Worm (Caenorhabditis elegans) whole organism, L2 larva: ENCODE measurements around the gene F37B12.1.

Source experiments
- C34F6.9 ChIP-seq: fragments of 150-350 bp; optimal IDR thresholded peaks from 2 replicates; lab custom pipeline; 2014; ENCODE audit warnings: missing biosample characterization, missing genetic modification characterization
- F13H6.1 ChIP-seq: sonication (generic microtip); optimal IDR thresholded peaks from 2 replicates; lab custom pipeline; 2016; ENCODE audit warnings: missing genetic modification characterization, missing compliant biosample characterization
- R02D3.7 ChIP-seq: fragments of 150-350 bp; optimal IDR thresholded peaks from 2 replicates; lab custom pipeline; 2014; ENCODE audit warnings: missing biosample characterization, missing genetic modification characterization
- Y55F3AM.14 ChIP-seq: fragments of 200-800 bp; sonication (Bioruptor generic); optimal IDR thresholded peaks from 2 replicates; lab custom pipeline; 2018; ENCODE audit warnings: mild to moderate bottlenecking, missing genetic modification characterization, missing compliant biosample characterization
- ZK546.5 ChIP-seq: sonication (generic microtip); optimal IDR thresholded peaks from 2 replicates; lab custom pipeline; 2017; ENCODE audit warnings: missing biosample characterization, missing genetic modification characterization
- alr-1 ChIP-seq: fragments of 150-350 bp; optimal IDR thresholded peaks from 2 replicates; lab custom pipeline; 2014; ENCODE audit warnings: missing biosample characterization, missing genetic modification characterization
- aly-2 ChIP-seq: fragments of 150-350 bp; optimal IDR thresholded peaks from 2 replicates; lab custom pipeline; 2014; ENCODE audit warnings: missing biosample characterization, missing genetic modification characterization
- ama-1 ChIP-seq: fragments of 150-350 bp; optimal IDR thresholded peaks from 2 replicates; lab custom pipeline; 2018; ENCODE audit warnings: inconsistent platforms
- blmp-1 ChIP-seq: sonication (generic microtip); optimal IDR thresholded peaks from 2 replicates; lab custom pipeline; 2017; ENCODE audit warnings: missing genetic modification characterization, mild to moderate bottlenecking, missing compliant biosample characterization, antibody characterized with exemption, moderate library complexity; ENCODE audit not compliant: insufficient read depth
- ceh-16 ChIP-seq: fragments of 150-350 bp; optimal IDR thresholded peaks from 2 replicates; lab custom pipeline; 2014; ENCODE audit warnings: missing biosample characterization, missing genetic modification characterization
- ceh-82 ChIP-seq: fragments of 150-350 bp; optimal IDR thresholded peaks from 2 replicates; lab custom pipeline; 2014; ENCODE audit warnings: missing biosample characterization, missing genetic modification characterization
- crh-2 ChIP-seq: sonication (generic microtip); optimal IDR thresholded peaks from 2 replicates; lab custom pipeline; 2017; ENCODE audit warnings: missing biosample characterization, missing genetic modification characterization
- dmd-4 ChIP-seq: sonication (generic microtip); optimal IDR thresholded peaks from 2 replicates; lab custom pipeline; 2017; ENCODE audit warnings: missing biosample characterization, missing genetic modification characterization
- egl-27 ChIP-seq: sonication (generic microtip); optimal IDR thresholded peaks from 3 replicates; lab custom pipeline; 2017; ENCODE audit warnings: missing biosample characterization, missing genetic modification reagents, missing genetic modification characterization
- elt-1 ChIP-seq: fragments of 150-350 bp; optimal IDR thresholded peaks from 2 replicates; lab custom pipeline; 2014; ENCODE audit warnings: missing biosample characterization, missing genetic modification characterization
- elt-3 ChIP-seq: sonication (generic microtip); optimal IDR thresholded peaks from 2 replicates; lab custom pipeline; 2017; ENCODE audit warnings: missing biosample characterization, missing genetic modification characterization
- fos-1 ChIP-seq: fragments of 150-350 bp; optimal IDR thresholded peaks from 2 replicates; lab custom pipeline; 2014; ENCODE audit warnings: missing biosample characterization, missing genetic modification characterization
- gmeb-1 ChIP-seq: fragments of 150-350 bp; optimal IDR thresholded peaks from 2 replicates; lab custom pipeline; 2014; ENCODE audit warnings: missing biosample characterization, missing genetic modification characterization
- lin-11 ChIP-seq: fragments of 150-350 bp; sonication (generic microtip); optimal IDR thresholded peaks from 2 replicates; lab custom pipeline; 2014; ENCODE audit warnings: missing biosample characterization, missing genetic modification characterization, inconsistent platforms, mixed read lengths
- lin-13 ChIP-seq: fragments of 150-350 bp; optimal IDR thresholded peaks from 2 replicates; lab custom pipeline; 2014; ENCODE audit warnings: missing biosample characterization, missing genetic modification reagents, missing genetic modification characterization
- lin-39 ChIP-seq: fragments of 150-350 bp; optimal IDR thresholded peaks from 2 replicates; lab custom pipeline; 2014; ENCODE audit warnings: missing biosample characterization, missing genetic modification reagents, missing genetic modification characterization
- lsy-2 ChIP-seq, 2 experiments: fragments of 150-350 bp in 1 of 2; sonication (generic microtip) in 1 of 2; optimal IDR thresholded peaks; 2 replicates each; lab custom pipeline; 2014 to 2017; ENCODE audit warnings: missing biosample characterization in 2 of 2, missing genetic modification characterization in 2 of 2
- mab-5 ChIP-seq: fragments of 150-350 bp; optimal IDR thresholded peaks from 2 replicates; lab custom pipeline; 2014; ENCODE audit warnings: missing biosample characterization, missing genetic modification characterization
- mbf-1 ChIP-seq: sonication (generic microtip); optimal IDR thresholded peaks from 2 replicates; lab custom pipeline; 2017; ENCODE audit warnings: missing biosample characterization, missing genetic modification characterization
- mdl-1 ChIP-seq, 2 experiments: fragments of 150-350 bp in 1 of 2; sonication (generic microtip) in 1 of 2; optimal IDR thresholded peaks; 2 replicates each; lab custom pipeline; 2017; ENCODE audit warnings: missing biosample characterization in 2 of 2, missing genetic modification characterization in 2 of 2
- nhr-10 ChIP-seq: sonication (generic microtip); optimal IDR thresholded peaks from 2 replicates; lab custom pipeline; 2017; ENCODE audit warnings: missing biosample characterization, missing genetic modification characterization
- nhr-11 ChIP-seq: fragments of 150-350 bp; optimal IDR thresholded peaks from 2 replicates; lab custom pipeline; 2014; ENCODE audit warnings: missing biosample characterization, missing genetic modification characterization
- nhr-12 ChIP-seq: fragments of 150-350 bp; optimal IDR thresholded peaks from 2 replicates; lab custom pipeline; 2014; ENCODE audit warnings: missing biosample characterization, missing genetic modification characterization
- nhr-129 ChIP-seq: fragments of 150-350 bp; optimal IDR thresholded peaks from 2 replicates; lab custom pipeline; 2014; ENCODE audit warnings: missing biosample characterization, missing genetic modification characterization
- nhr-21 ChIP-seq: fragments of 150-350 bp; optimal IDR thresholded peaks from 2 replicates; lab custom pipeline; 2014; ENCODE audit warnings: missing biosample characterization, missing genetic modification characterization
- nhr-23 ChIP-seq: fragments of 150-350 bp; optimal IDR thresholded peaks from 2 replicates; lab custom pipeline; 2014; ENCODE audit warnings: missing biosample characterization, missing genetic modification reagents, missing genetic modification characterization
- nhr-237 ChIP-seq: fragments of 150-350 bp; optimal IDR thresholded peaks from 2 replicates; lab custom pipeline; 2014; ENCODE audit warnings: missing biosample characterization, missing genetic modification characterization
- nhr-25 ChIP-seq: fragments of 150-350 bp; sonication (generic microtip); optimal IDR thresholded peaks from 3 replicates; lab custom pipeline; 2014; ENCODE audit warnings: missing biosample characterization, missing genetic modification characterization
- nhr-6 ChIP-seq: fragments of 150-350 bp; optimal IDR thresholded peaks from 2 replicates; lab custom pipeline; 2014; ENCODE audit warnings: missing biosample characterization, missing genetic modification characterization
- nhr-77 ChIP-seq: fragments of 150-350 bp; optimal IDR thresholded peaks from 2 replicates; lab custom pipeline; 2014; ENCODE audit warnings: missing biosample characterization, missing genetic modification characterization
- peb-1 ChIP-seq: fragments of 150-350 bp; optimal IDR thresholded peaks from 2 replicates; lab custom pipeline; 2014; ENCODE audit warnings: missing biosample characterization, missing genetic modification characterization
- sem-4 ChIP-seq: fragments of 150-350 bp; optimal IDR thresholded peaks from 2 replicates; lab custom pipeline; 2014; ENCODE audit warnings: missing biosample characterization, missing genetic modification reagents, missing genetic modification characterization
- skn-1 ChIP-seq: sonication (generic microtip); optimal IDR thresholded peaks from 2 replicates; lab custom pipeline; 2017; ENCODE audit warnings: missing biosample characterization, missing genetic modification characterization
- sma-3 ChIP-seq: sonication (generic microtip); optimal IDR thresholded peaks from 2 replicates; lab custom pipeline; 2016; ENCODE audit warnings: missing genetic modification reagents, missing genetic modification characterization, missing compliant biosample characterization
- sma-9 ChIP-seq, 2 experiments: fragments of 150-350 bp in 1 of 2; sonication (generic microtip) in 1 of 2; optimal IDR thresholded peaks; 2 replicates each; lab custom pipeline; 2014 to 2016; ENCODE audit warnings: missing genetic modification characterization in 2 of 2, mild to moderate bottlenecking in 1 of 2, missing biosample characterization in 1 of 2, missing compliant biosample characterization in 1 of 2, missing genetic modification reagents in 1 of 2, moderate library complexity in 1 of 2
- snpc-4 ChIP-seq: fragments of 150-350 bp; optimal IDR thresholded peaks from 2 replicates; lab custom pipeline; 2014; ENCODE audit warnings: missing biosample characterization, missing genetic modification characterization
- unc-39 ChIP-seq: fragments of 150-350 bp; optimal IDR thresholded peaks from 2 replicates; lab custom pipeline; 2014; ENCODE audit warnings: missing biosample characterization, missing genetic modification characterization
- unc-55 ChIP-seq: fragments of 150-350 bp; sonication (generic microtip); optimal IDR thresholded peaks from 3 replicates; lab custom pipeline; 2014; ENCODE audit warnings: missing biosample characterization, missing genetic modification reagents, missing genetic modification characterization
- unc-62 ChIP-seq: fragments of 150-350 bp; optimal IDR thresholded peaks from 2 replicates; lab custom pipeline; 2014; ENCODE audit warnings: missing biosample characterization, missing genetic modification reagents, missing genetic modification characterization
- zag-1 ChIP-seq: fragments of 150-350 bp; optimal IDR thresholded peaks from 2 replicates; lab custom pipeline; 2014; ENCODE audit warnings: missing biosample characterization, missing genetic modification characterization
- ztf-1 ChIP-seq: fragments of 200-800 bp; sonication (Bioruptor generic); conservative IDR thresholded peaks from 2 replicates; pipeline ENCODE4 v1.3.6; 2022; ENCODE audit warnings: missing genetic modification characterization, missing compliant biosample characterization
- ztf-11 ChIP-seq: sonication (generic microtip); optimal IDR thresholded peaks from 2 replicates; lab custom pipeline; 2017; ENCODE audit warnings: missing biosample characterization, missing genetic modification characterization
- ztf-4 ChIP-seq: fragments of 150-350 bp; optimal IDR thresholded peaks from 2 replicates; lab custom pipeline; 2014; ENCODE audit warnings: missing biosample characterization, missing genetic modification characterization

The F37B12.1 gene

ce11 chrII:9061099-9061498, 32.0 kb upstream of the F37B12.1 start, which contains the start of gene T24B8.3:
TSS of gene T24B8.3 (minus strand) at chrII:9061137.
- TF ChIP-seq elt-1 (tag; lab: Kevin White, UChicago) = no peak
- peak; percentile 27 for TF ChIP-seq nhr-129 (tag; lab: Kevin White, UChicago)
- no peak for TF ChIP-seq unc-55 (GFP tag; lab: Kevin White, UChicago)
- peak; percentile 4 for TF ChIP-seq gmeb-1
- no peak for TF ChIP-seq alr-1 (tag; lab: Kevin White, UChicago)
- TF ChIP-seq ztf-11 (tag; lab: Kevin White, UChicago) = no peak
- peak; percentile 21 for TF ChIP-seq ama-1 (lab: Kevin White, UChicago)
- peak; percentile 20 for TF ChIP-seq nhr-6 (tag; lab: Kevin White, UChicago)
- TF ChIP-seq C34F6.9 (tag; lab: Kevin White, UChicago) = no peak
- TF ChIP-seq unc-62 = no peak
- peak in 1 of 2 experiments; percentile 50 for TF ChIP-seq lsy-2 (tag; optimal IDR thresholded peaks at IDR 0.05; lab: Kevin White, UChicago)
- peak; percentile 51 for TF ChIP-seq sma-9 (GFP tag; optimal IDR thresholded peaks at IDR 0.05; lab: Kevin White, UChicago)
- TF ChIP-seq sma-9 (tag; optimal IDR thresholded peaks at IDR 0.05; lab: Kevin White, UChicago) = no peak
- TF ChIP-seq unc-39 (tag; lab: Kevin White, UChicago) = no peak

- peak; percentile 75 for TF ChIP-seq lin-39 (tag; lab: Kevin White, UChicago)
- TF ChIP-seq ZK546.5 (tag; lab: Kevin White, UChicago) = no peak
- peak; percentile 86 for TF ChIP-seq nhr-21 (tag; lab: Kevin White, UChicago)
- no peak for TF ChIP-seq dmd-4 (tag; lab: Kevin White, UChicago)
- TF ChIP-seq sem-4 (tag; lab: Kevin White, UChicago) = peak; percentile 74
- TF ChIP-seq nhr-237 (tag; lab: Kevin White, UChicago) = no peak
- TF ChIP-seq C34F6.9 (tag; lab: Kevin White, UChicago) = peak; percentile 93
- TF ChIP-seq fos-1 = peak; percentile 91
- peak; percentile 26 for TF ChIP-seq skn-1 (tag; lab: Kevin White, UChicago)
- TF ChIP-seq lin-13 (GFP tag; lab: Kevin White, UChicago) = peak; percentile 88
- TF ChIP-seq ztf-4 (tag; lab: Kevin White, UChicago) = peak; percentile 76
- peak; percentile 88 for TF ChIP-seq sma-3 (GFP tag; lab: Kevin White, UChicago)
- TF ChIP-seq nhr-25 (tag; lab: Kevin White, UChicago) = peak; percentile 89
- TF ChIP-seq unc-55 (GFP tag; lab: Kevin White, UChicago) = peak; percentile 91
- TF ChIP-seq elt-1 (tag; lab: Kevin White, UChicago) = no peak
- TF ChIP-seq egl-27 (tag; lab: Kevin White, UChicago) = peak; percentile 93
- peak; percentile 92 for TF ChIP-seq zag-1 (tag; lab: Kevin White, UChicago)
- peak; percentile 89 for TF ChIP-seq crh-2
- peak; percentile 86 for TF ChIP-seq unc-39 (tag; lab: Kevin White, UChicago)
- TF ChIP-seq F13H6.1 (tag; lab: Kevin White, UChicago) = peak; percentile 94
- TF ChIP-seq sma-9 (GFP tag; optimal IDR thresholded peaks at IDR 0.05; lab: Kevin White, UChicago) = peak; percentile 76
- no peak for TF ChIP-seq sma-9 (tag; optimal IDR thresholded peaks at IDR 0.05; lab: Kevin White, UChicago)
- TF ChIP-seq alr-1 (tag; lab: Kevin White, UChicago) = peak; percentile 45
- peak; percentile 61 for TF ChIP-seq gmeb-1
- peak; percentile 64 for TF ChIP-seq ztf-11 (tag; lab: Kevin White, UChicago)
- no peak for TF ChIP-seq blmp-1 (tag; lab: Kevin White, UChicago)
- TF ChIP-seq nhr-23 (tag; lab: Kevin White, UChicago) = no peak
- TF ChIP-seq lin-11 (tag; lab: Kevin White, UChicago) = peak; percentile 95
- TF ChIP-seq aly-2 (tag; lab: Kevin White, UChicago) = no peak
- peak; percentile 99 for TF ChIP-seq nhr-129 (tag; lab: Kevin White, UChicago)
- no peak for TF ChIP-seq elt-3
- TF ChIP-seq ceh-82 = peak; percentile 69
- peak; percentile 2 for TF ChIP-seq ceh-16
- no peak for TF ChIP-seq nhr-11 (tag; lab: Kevin White, UChicago)
- no peak for TF ChIP-seq mbf-1 (tag; lab: Kevin White, UChicago)
- no peak for TF ChIP-seq ama-1 (lab: Kevin White, UChicago)
- TF ChIP-seq nhr-12 (tag; lab: Kevin White, UChicago) = peak; percentile 45
- peak; percentile 60 for TF ChIP-seq nhr-6 (tag; lab: Kevin White, UChicago)
- TF ChIP-seq R02D3.7 (tag; lab: Kevin White, UChicago) = no peak
- no peak for TF ChIP-seq unc-62
- TF ChIP-seq mab-5 (tag; lab: Kevin White, UChicago) = peak; percentile 68
- peak; percentile 85 for TF ChIP-seq Y55F3AM.14 (GFP tag; lab: Kevin White, UChicago)
- no peak for TF ChIP-seq nhr-77 (tag; lab: Kevin White, UChicago)
- TF ChIP-seq mdl-1 (tag; optimal IDR thresholded peaks at IDR 0.05; lab: Kevin White, UChicago) = peak; percentile 63 to 86
- TF ChIP-seq lsy-2 (tag; optimal IDR thresholded peaks at IDR 0.05; lab: Kevin White, UChicago) = peak; percentile 62 to 86
- TF ChIP-seq ztf-1 (GFP tag; lab: Robert Waterston, UW) = no peak
- peak; percentile 25 for TF ChIP-seq snpc-4 (tag; lab: Kevin White, UChicago)
- peak; percentile 6 for TF ChIP-seq nhr-10 (tag; lab: Kevin White, UChicago)
- TF ChIP-seq peb-1 (tag; lab: Kevin White, UChicago) = peak; percentile 38
Measured at ce11 chrII:9060332-9060840, 31.3 kb upstream of the F37B12.1 start.
